Fruit fly (Drosophila melanogaster): ENCODE measurements around the gene CIA30.
A peak's percentile ranks its signal among the peaks of the same experiment; 100 is the strongest.

The CIA30 gene

DNA sequence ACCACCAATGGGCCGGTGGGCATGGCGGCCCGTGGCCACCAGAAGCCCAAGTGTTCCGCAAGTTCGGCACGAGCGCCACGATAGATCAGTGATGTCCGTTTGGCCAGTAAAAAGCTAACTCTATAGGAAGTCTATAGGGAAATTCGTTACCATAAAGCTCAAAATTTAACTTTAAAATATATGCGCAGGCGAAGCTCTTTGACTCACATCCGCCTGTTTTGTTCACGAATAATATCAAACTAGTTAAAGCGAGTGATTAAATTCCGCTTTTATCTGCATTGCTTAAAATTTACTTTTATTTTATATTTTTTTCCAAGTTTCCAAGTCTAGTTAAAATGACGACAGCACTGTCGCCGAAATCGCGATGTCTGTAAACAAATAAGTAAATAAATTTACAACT is 20.9 kb downstream of the CIA30 start (continued):
- no peak for TF ChIP-seq vri (GFP tag; optimal IDR thresholded peaks at IDR 0.05)
- peak; percentile 47 for TF ChIP-seq lz (GFP tag; optimal IDR thresholded peaks at IDR 0.05)
- peak; percentile 59 for TF ChIP-seq esn (GFP tag; optimal IDR thresholded peaks at IDR 0.05)
- TF ChIP-seq Eip93F (GFP tag; optimal IDR thresholded peaks at IDR 0.05): no peak
- TF ChIP-seq Sox15 (GFP tag; optimal IDR thresholded peaks at IDR 0.05): peak; percentile 30
- TF ChIP-seq dac (GFP tag; optimal IDR thresholded peaks at IDR 0.05): peak; percentile 58
- peak; percentile 48 for TF ChIP-seq CG3919 (GFP tag; optimal IDR thresholded peaks at IDR 0.05)
- TF ChIP-seq CG9139 (GFP tag; optimal IDR thresholded peaks at IDR 0.05): no peak
- no peak for TF ChIP-seq fd85E (GFP tag; optimal IDR thresholded peaks at IDR 0.05)
- TF ChIP-seq Blimp-1 (GFP tag; optimal IDR thresholded peaks at IDR 0.05): no peak
- peak; percentile 30 for TF ChIP-seq Lpt (GFP tag; optimal IDR thresholded peaks at IDR 0.05)
- peak; percentile 74 for TF ChIP-seq CG8119 (GFP tag; IDR thresholded peaks at IDR 0.05)

DNA sequence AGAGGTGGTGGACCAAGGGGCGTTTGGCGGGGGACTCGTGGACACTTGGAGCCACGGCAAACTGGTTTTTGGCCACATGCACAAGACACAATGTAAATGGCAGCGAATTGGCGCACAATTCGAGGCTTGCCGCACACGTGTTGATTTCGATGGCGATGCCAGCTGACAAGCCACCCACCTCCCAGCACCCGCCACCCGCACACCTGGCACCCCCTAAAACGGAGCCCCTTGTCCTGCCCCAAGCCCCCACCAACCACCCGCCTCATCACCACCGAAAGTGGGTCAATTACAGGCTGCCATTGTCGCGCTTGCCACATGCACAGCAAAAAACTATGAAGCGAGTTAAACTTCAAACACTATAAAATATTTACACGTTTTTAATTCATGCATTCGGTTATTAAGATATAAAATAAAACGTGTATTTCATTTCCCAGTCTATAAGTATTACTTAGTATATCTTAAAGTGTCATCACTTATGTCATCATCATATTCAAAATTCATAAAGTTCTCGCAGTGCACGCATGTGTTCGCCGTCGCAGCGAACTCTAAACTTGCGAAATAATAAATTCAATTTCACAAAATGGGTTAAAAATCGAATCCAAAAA is 21.5 kb downstream of the CIA30 start:
- peak; percentile 36 for TF ChIP-seq Sox102F (GFP tag; optimal IDR thresholded peaks at IDR 0.05)
- peak; percentile 43 for TF ChIP-seq Hr39 (GFP tag; optimal IDR thresholded peaks at IDR 0.05)
- TF ChIP-seq ss (GFP tag; optimal IDR thresholded peaks at IDR 0.05): no peak
- peak; percentile 57 for TF ChIP-seq esn (GFP tag; optimal IDR thresholded peaks at IDR 0.05)
- no peak for TF ChIP-seq Hr38 (GFP tag; optimal IDR thresholded peaks at IDR 0.05)
- peak; percentile 50 for TF ChIP-seq Eip75B (GFP tag; optimal IDR thresholded peaks at IDR 0.05)
- TF ChIP-seq svp (GFP tag): peak; percentile 63
- TF ChIP-seq CG10631 (GFP tag; optimal IDR thresholded peaks at IDR 0.05): peak; percentile 40
- peak; percentile 27 for TF ChIP-seq Sox14 (GFP tag; optimal IDR thresholded peaks at IDR 0.05)
- TF ChIP-seq dac (GFP tag; optimal IDR thresholded peaks at IDR 0.05): peak; percentile 36
- peak; percentile 49 for TF ChIP-seq net (GFP tag; optimal IDR thresholded peaks at IDR 0.05)
- TF ChIP-seq Lpt (GFP tag; optimal IDR thresholded peaks at IDR 0.05): peak; percentile 38
- TF ChIP-seq eg (GFP tag; IDR thresholded peaks at IDR 0.05): peak; percentile 84
- TF ChIP-seq CG4318 (GFP tag; optimal IDR thresholded peaks at IDR 0.05): peak; percentile 57
- TF ChIP-seq Blimp-1 (GFP tag; optimal IDR thresholded peaks at IDR 0.05): no peak
- TF ChIP-seq CG34406 (GFP tag; optimal IDR thresholded peaks at IDR 0.05): peak; percentile 62
- peak; percentile 68 for TF ChIP-seq CG3919 (GFP tag; optimal IDR thresholded peaks at IDR 0.05)
- TF ChIP-seq Gug (GFP tag; IDR thresholded peaks at IDR 0.05): peak; percentile 68
- peak; percentile 41 for TF ChIP-seq CG10669 (GFP tag; optimal IDR thresholded peaks at IDR 0.05)
- TF ChIP-seq Eip78C (GFP tag): peak; percentile 80
- no peak for TF ChIP-seq CG9139 (GFP tag; optimal IDR thresholded peaks at IDR 0.05)
- no peak for TF ChIP-seq CG6854 (GFP tag; optimal IDR thresholded peaks at IDR 0.05)
- TF ChIP-seq topi (GFP tag; optimal IDR thresholded peaks at IDR 0.05): peak; percentile 44
- TF ChIP-seq CG6276 (GFP tag; optimal IDR thresholded peaks at IDR 0.05): peak; percentile 71
- TF ChIP-seq lz (GFP tag; optimal IDR thresholded peaks at IDR 0.05): peak; percentile 39
- TF ChIP-seq CG11902 (GFP tag; optimal IDR thresholded peaks at IDR 0.05): peak; percentile 34
- peak; percentile 46 for TF ChIP-seq Ets96B (tag; optimal IDR thresholded peaks at IDR 0.05)
- peak; percentile 67 for TF ChIP-seq OdsH (GFP tag; optimal IDR thresholded peaks at IDR 0.05)
- peak; percentile 88 for TF ChIP-seq CG15336 (GFP tag; IDR thresholded peaks at IDR 0.05)
- TF ChIP-seq salr (GFP tag; optimal IDR thresholded peaks at IDR 0.05): peak in 1 of 2 experiments; percentile 11
- peak; percentile 49 for TF ChIP-seq CG7368 (GFP tag; optimal IDR thresholded peaks at IDR 0.05)
- TF ChIP-seq Hr4 (GFP tag; optimal IDR thresholded peaks at IDR 0.05): peak; percentile 79
- no peak for TF ChIP-seq fkh (GFP tag; optimal IDR thresholded peaks at IDR 0.05)
- TF ChIP-seq CG6808 (GFP tag; optimal IDR thresholded peaks at IDR 0.05): peak; percentile 16
- peak; percentile 57; the same call in 1 of the 2 replicates for TF ChIP-seq CG11294 (GFP tag; IDR thresholded peaks at IDR 0.05)
- no peak for TF ChIP-seq vri (GFP tag; optimal IDR thresholded peaks at IDR 0.05)
- TF ChIP-seq Met (GFP tag; optimal IDR thresholded peaks at IDR 0.05): peak; percentile 59
- TF ChIP-seq CG16779 (tag; optimal IDR thresholded peaks at IDR 0.05): no peak
- TF ChIP-seq dsx (GFP tag; optimal IDR thresholded peaks at IDR 0.05; ENCODE audit: poor library complexity, severe bottlenecking): peak; percentile 77
- TF ChIP-seq fd85E (GFP tag; optimal IDR thresholded peaks at IDR 0.05): peak; percentile 13
- no peak for TF ChIP-seq Ets21C (GFP tag; optimal IDR thresholded peaks at IDR 0.05)
- TF ChIP-seq acj6 (GFP tag; optimal IDR thresholded peaks at IDR 0.05): peak; percentile 59
- TF ChIP-seq CG6163 (GFP tag; IDR thresholded peaks at IDR 0.05): peak; percentile 85
- TF ChIP-seq Eip93F (GFP tag; optimal IDR thresholded peaks at IDR 0.05): no peak
- TF ChIP-seq CG3032 (tag; optimal IDR thresholded peaks at IDR 0.05): peak; percentile 26
- TF ChIP-seq CG31627 (GFP tag; optimal IDR thresholded peaks at IDR 0.05): peak; percentile 43

All from whole organism, prepupa.